Worm (Caenorhabditis elegans): Measurements from ENCODE around the gene srv-12.

srv-12 gene

ce11 chrIV:10072527-10072926, 19.1 kb upstream of the srv-12 start, which contains the start of gene W01B6.3:
TSS of gene W01B6.3 (minus strand) at chrIV:10072627.
- TF ChIP-seq R02D3.7 (tag; optimal IDR thresholded peaks at IDR 0.05) (no peak), nhr-10 (tag; optimal IDR thresholded peaks at IDR 0.05) (no peak), mdl-1 (tag; optimal IDR thresholded peaks at IDR 0.05) (no peak), lin-11 (tag; optimal IDR thresholded peaks at IDR 0.05) (no peak), fos-1 (tag; optimal IDR thresholded peaks at IDR 0.05) (no peak), sma-9 (GFP tag; optimal IDR thresholded peaks at IDR 0.05) (no peak), sma-9 (tag; optimal IDR thresholded peaks at IDR 0.05) (no peak), crh-2 (tag; optimal IDR thresholded peaks at IDR 0.05) (no peak), nhr-12 (tag; optimal IDR thresholded peaks at IDR 0.05) (no peak), nhr-129 (tag; optimal IDR thresholded peaks at IDR 0.05) (no peak), Y55F3AM.14 (GFP tag; optimal IDR thresholded peaks at IDR 0.05) (no peak), ztf-4 (tag; optimal IDR thresholded peaks at IDR 0.05) (no peak), ztf-1 (GFP tag; conservative IDR thresholded peaks at IDR 0.05) (no peak), nhr-237 (tag; optimal IDR thresholded peaks at IDR 0.05) (no peak)

- TF ChIP-seq mbf-1 (tag; optimal IDR thresholded peaks at IDR 0.05) (no peak), alr-1 (tag; optimal IDR thresholded peaks at IDR 0.05) (no peak), aly-2 (tag; optimal IDR thresholded peaks at IDR 0.05) (no peak), mab-5 (tag; optimal IDR thresholded peaks at IDR 0.05) (no peak), unc-55 (GFP tag; optimal IDR thresholded peaks at IDR 0.05) (no peak), R02D3.7 (tag; optimal IDR thresholded peaks at IDR 0.05) (no peak), lsy-2 (tag; optimal IDR thresholded peaks at IDR 0.05) (no peak), nhr-129 (tag; optimal IDR thresholded peaks at IDR 0.05) (no peak), nhr-77 (tag; optimal IDR thresholded peaks at IDR 0.05) (no peak), nhr-237 (tag; optimal IDR thresholded peaks at IDR 0.05) (no peak), peb-1 (tag; optimal IDR thresholded peaks at IDR 0.05) (no peak), skn-1 (tag; optimal IDR thresholded peaks at IDR 0.05) (no peak), zag-1 (tag; optimal IDR thresholded peaks at IDR 0.05) (no peak), mdl-1 (tag; optimal IDR thresholded peaks at IDR 0.05) (no peak), nhr-12 (tag; optimal IDR thresholded peaks at IDR 0.05) (no peak), egl-27 (tag; optimal IDR thresholded peaks at IDR 0.05) (no peak), sem-4 (tag; optimal IDR thresholded peaks at IDR 0.05) (no peak), elt-1 (tag; optimal IDR thresholded peaks at IDR 0.05) (no peak), unc-39 (tag; optimal IDR thresholded peaks at IDR 0.05) (no peak), lin-39 (tag; optimal IDR thresholded peaks at IDR 0.05) (no peak)
Observed at ce11 chrIV:10068266-10068665, 14.8 kb upstream of the srv-12 start.

ce11 chrIV:10067541-10067940, 14.1 kb upstream of the srv-12 start, which contains the start of gene cwn-2:
TSS of gene cwn-2 (plus strand) at chrIV:10067816.
- no peak for TF ChIP-seq unc-55 (GFP tag; optimal IDR thresholded peaks at IDR 0.05)

- peak; percentile 61 for TF ChIP-seq fos-1 (tag; optimal IDR thresholded peaks at IDR 0.05)
- TF ChIP-seq egl-27 (tag; optimal IDR thresholded peaks at IDR 0.05): no peak
Observed at ce11 chrIV:10066456-10066855, 13.0 kb upstream of the srv-12 start.

ce11 chrIV:10065159-10065558, 11.7 kb upstream of the srv-12 start:
- TF ChIP-seq unc-62 (GFP tag; optimal IDR thresholded peaks at IDR 0.05): no peak
- peak; percentile 12 for TF ChIP-seq nhr-129 (tag; optimal IDR thresholded peaks at IDR 0.05)
- TF ChIP-seq mab-5 (tag; optimal IDR thresholded peaks at IDR 0.05): peak; percentile 68
- TF ChIP-seq lin-39 (tag; optimal IDR thresholded peaks at IDR 0.05): peak; percentile 3

ce11 chrIV:10063941-10064340, 10.5 kb upstream of the srv-12 start:
- TF ChIP-seq ceh-16 (tag; optimal IDR thresholded peaks at IDR 0.05) (no peak), elt-1 (tag; optimal IDR thresholded peaks at IDR 0.05) (no peak), nhr-10 (tag; optimal IDR thresholded peaks at IDR 0.05) (no peak)

- TF ChIP-seq sma-3 (GFP tag; optimal IDR thresholded peaks at IDR 0.05): no peak
- TF ChIP-seq mbf-1 (tag; optimal IDR thresholded peaks at IDR 0.05): no peak
- peak in 1 of 2 experiments; percentile 33 for TF ChIP-seq mdl-1 (tag; optimal IDR thresholded peaks at IDR 0.05)
- no peak for TF ChIP-seq elt-1 (tag; optimal IDR thresholded peaks at IDR 0.05)
- TF ChIP-seq lin-11 (tag; optimal IDR thresholded peaks at IDR 0.05): no peak
- no peak for TF ChIP-seq mab-5 (tag; optimal IDR thresholded peaks at IDR 0.05)
- TF ChIP-seq F13H6.1 (tag; optimal IDR thresholded peaks at IDR 0.05): peak; percentile 29
- TF ChIP-seq lin-13 (GFP tag; optimal IDR thresholded peaks at IDR 0.05): no peak
- TF ChIP-seq nhr-129 (tag; optimal IDR thresholded peaks at IDR 0.05): peak; percentile 11
- TF ChIP-seq gmeb-1 (tag; optimal IDR thresholded peaks at IDR 0.05): no peak
- TF ChIP-seq C34F6.9 (tag; optimal IDR thresholded peaks at IDR 0.05): peak; percentile 70
- TF ChIP-seq zag-1 (tag; optimal IDR thresholded peaks at IDR 0.05): peak; percentile 31
- TF ChIP-seq snpc-4 (tag; optimal IDR thresholded peaks at IDR 0.05): peak; percentile 5
- TF ChIP-seq lsy-2 (tag; optimal IDR thresholded peaks at IDR 0.05): peak in 1 of 2 experiments; percentile 21
- no peak for TF ChIP-seq sma-9 (GFP tag; optimal IDR thresholded peaks at IDR 0.05)
- no peak for TF ChIP-seq sma-9 (tag; optimal IDR thresholded peaks at IDR 0.05)
- peak; percentile 62 for TF ChIP-seq fos-1 (tag; optimal IDR thresholded peaks at IDR 0.05)
- TF ChIP-seq nhr-12 (tag; optimal IDR thresholded peaks at IDR 0.05): no peak
- TF ChIP-seq unc-55 (GFP tag; optimal IDR thresholded peaks at IDR 0.05): peak; percentile 29
- TF ChIP-seq crh-2 (tag; optimal IDR thresholded peaks at IDR 0.05): peak; percentile 62
- no peak for TF ChIP-seq ama-1 (optimal IDR thresholded peaks at IDR 0.05)
Observed at ce11 chrIV:10062728-10063127, 9.3 kb upstream of the srv-12 start, which contains the start of gene ipla-7. TSS of gene ipla-7 (minus strand) at chrIV:10062849.

Measured in whole organism, L2 larva.